Worm (Caenorhabditis elegans) whole organism, young adult: ENCODE results near the gene srx-112.
A peak's percentile ranks its signal among the peaks of the same experiment; 100 is the strongest.

Source experiments
- B0019.2 ChIP-seq: fragments of 200-800 bp; sonication (Bioruptor generic); conservative IDR thresholded peaks from 2 replicates; pipeline ENCODE4 v1.3.6; 2022; ENCODE audit warnings: missing genetic modification reagents, missing genetic modification characterization, missing compliant biosample characterization
- B0035.1 ChIP-seq: sonication (generic microtip); optimal IDR thresholded peaks from 2 replicates; lab custom pipeline; 2016; ENCODE audit warnings: missing genetic modification characterization, mild to moderate bottlenecking, missing compliant biosample characterization, missing genotype, missing genetic modification reagents
- D2030.7 ChIP-seq: fragments of 200-800 bp; sonication (Bioruptor generic); IDR thresholded peaks from 2 replicates; pipeline ENCODE4 v1.3.6; 2022; ENCODE audit warnings: missing genetic modification reagents, missing genetic modification characterization, missing compliant biosample characterization
- F10E7.11 ChIP-seq: sonication (generic microtip); optimal IDR thresholded peaks from 2 replicates; lab custom pipeline; 2017; ENCODE audit warnings: mild to moderate bottlenecking, missing genetic modification characterization, moderate library complexity, missing compliant biosample characterization
- F22D6.2 ChIP-seq: sonication (generic microtip); optimal IDR thresholded peaks from 2 replicates; lab custom pipeline; 2016; ENCODE audit warnings: mild to moderate bottlenecking, missing genetic modification characterization, missing compliant biosample characterization
- F33H1.4 ChIP-seq: fragments of 200-800 bp; sonication (Bioruptor generic); IDR thresholded peaks from 2 replicates; pipeline ENCODE4 v1.3.6; 2022; ENCODE audit warnings: missing genetic modification reagents, missing genetic modification characterization, missing compliant biosample characterization
- F37B4.10 ChIP-seq: fragments of 200-800 bp; sonication (Bioruptor generic); IDR thresholded peaks from 2 replicates; pipeline ENCODE4 v1.3.6; 2022; ENCODE audit warnings: missing genetic modification characterization, missing compliant biosample characterization
- F52B5.7 ChIP-seq: sonication (generic microtip); optimal IDR thresholded peaks from 2 replicates; lab custom pipeline; 2016; ENCODE audit warnings: mild to moderate bottlenecking, missing genetic modification characterization, missing compliant biosample characterization
- F57C9.4 ChIP-seq: sonication (generic microtip); optimal IDR thresholded peaks from 2 replicates; lab custom pipeline; 2017; ENCODE audit warnings: mild to moderate bottlenecking, missing genetic modification characterization, missing compliant biosample characterization
- Y56A3A.18 ChIP-seq: fragments of 200-800 bp; sonication (Bioruptor generic); IDR thresholded peaks from 2 replicates; pipeline ENCODE4 v1.3.6; 2022; ENCODE audit warnings: missing genetic modification reagents, missing genetic modification characterization, missing compliant biosample characterization
- ZK185.1 ChIP-seq: sonication (generic microtip); optimal IDR thresholded peaks from 2 replicates; lab custom pipeline; 2016; ENCODE audit warnings: mild to moderate bottlenecking, missing genetic modification characterization, missing compliant biosample characterization; ENCODE audit not compliant: poor library complexity, severe bottlenecking
- aptf-2 ChIP-seq: fragments of 200-800 bp; sonication (Bioruptor generic); conservative IDR thresholded peaks from 2 replicates; pipeline ENCODE4 v1.3.6; 2022; ENCODE audit warnings: missing genetic modification reagents, missing genetic modification characterization, missing compliant biosample characterization
- atf-7 ChIP-seq: sonication (generic microtip); optimal IDR thresholded peaks from 2 replicates; lab custom pipeline; 2017; ENCODE audit warnings: mild to moderate bottlenecking, missing genetic modification characterization, missing compliant biosample characterization
- attf-5 ChIP-seq: fragments of 200-800 bp; sonication (Bioruptor generic); optimal IDR thresholded peaks from 2 replicates; lab custom pipeline; 2018; ENCODE audit warnings: mild to moderate bottlenecking, missing genetic modification characterization, missing compliant biosample characterization
- bed-1 ChIP-seq: fragments of 200-800 bp; sonication (Bioruptor generic); IDR thresholded peaks from 2 replicates; pipeline ENCODE4 v1.3.6; 2022; ENCODE audit warnings: missing genetic modification reagents, missing genetic modification characterization, missing compliant biosample characterization
- bed-2 ChIP-seq: fragments of 200-800 bp; sonication (Bioruptor generic); IDR thresholded peaks from 2 replicates; pipeline ENCODE4 v1.3.6; 2022; ENCODE audit warnings: missing genetic modification reagents, missing genetic modification characterization, missing compliant biosample characterization
- ccch-3 ChIP-seq: fragments of 200-800 bp; sonication (Bioruptor generic); optimal IDR thresholded peaks from 2 replicates; lab custom pipeline; 2018; ENCODE audit warnings: mild to moderate bottlenecking, missing genetic modification characterization, missing compliant biosample characterization
- ceh-91 ChIP-seq: fragments of 200-800 bp; sonication (Bioruptor generic); IDR thresholded peaks from 2 replicates; pipeline ENCODE4 v1.3.6; 2022; ENCODE audit warnings: missing genetic modification reagents, missing genetic modification characterization, missing compliant biosample characterization
- die-1 ChIP-seq: sonication (generic microtip); optimal IDR thresholded peaks from 2 replicates; lab custom pipeline; 2016; ENCODE audit warnings: missing genotype, mild to moderate bottlenecking, missing genetic modification characterization, missing compliant biosample characterization
- dpl-1 ChIP-seq: fragments of 150-350 bp; optimal IDR thresholded peaks from 2 replicates; lab custom pipeline; 2014; ENCODE audit warnings: missing biosample characterization, missing genetic modification reagents, missing genetic modification characterization
- egl-18 ChIP-seq: fragments of 200-800 bp; sonication (Bioruptor generic); IDR thresholded peaks from 2 replicates; pipeline ENCODE4 v1.3.6; 2022; ENCODE audit warnings: missing genetic modification reagents, missing genetic modification characterization, missing compliant biosample characterization
- egrh-3 ChIP-seq: fragments of 200-800 bp; sonication (Bioruptor generic); IDR thresholded peaks from 2 replicates; pipeline ENCODE4 v1.3.6; 2022; ENCODE audit warnings: missing genetic modification reagents, missing genetic modification characterization, missing compliant biosample characterization
- him-1 ChIP-seq: sonication (generic microtip); optimal IDR thresholded peaks from 2 replicates; lab custom pipeline; 2016; ENCODE audit warnings: missing genotype, missing genetic modification reagents, missing genetic modification characterization, missing compliant biosample characterization
- let-526 ChIP-seq: fragments of 200-800 bp; sonication (Bioruptor generic); IDR thresholded peaks from 2 replicates; pipeline ENCODE4 v1.3.6; 2022; ENCODE audit warnings: missing genetic modification reagents, missing genetic modification characterization, missing compliant biosample characterization
- lsl-1 ChIP-seq: fragments of 200-800 bp; sonication (Bioruptor generic); optimal IDR thresholded peaks from 2 replicates; lab custom pipeline; 2018; ENCODE audit warnings: mild to moderate bottlenecking, missing genetic modification characterization, moderate library complexity, missing compliant biosample characterization
- madf-6 ChIP-seq: fragments of 200-800 bp; sonication (Bioruptor generic); IDR thresholded peaks from 2 replicates; pipeline ENCODE4 v1.3.6; 2022; ENCODE audit warnings: missing genetic modification reagents, missing genetic modification characterization, missing compliant biosample characterization
- madf-8 ChIP-seq: fragments of 200-800 bp; sonication (Bioruptor generic); conservative IDR thresholded peaks from 2 replicates; pipeline ENCODE4 v1.3.6; 2022; ENCODE audit warnings: missing genetic modification reagents, missing genetic modification characterization, missing compliant biosample characterization
- mel-28 ChIP-seq: sonication (generic microtip); optimal IDR thresholded peaks from 2 replicates; lab custom pipeline; 2016; ENCODE audit warnings: borderline replicate concordance, mild to moderate bottlenecking, missing genetic modification characterization, missing compliant biosample characterization
- mes-4 ChIP-seq: sonication (generic microtip); optimal IDR thresholded peaks from 2 replicates; lab custom pipeline; 2016; ENCODE audit warnings: missing genotype, missing genetic modification characterization, missing compliant biosample characterization
- mxl-1 ChIP-seq: sonication (generic microtip); optimal IDR thresholded peaks from 2 replicates; lab custom pipeline; 2016; ENCODE audit warnings: missing genetic modification characterization, missing compliant biosample characterization
- nfya-1 ChIP-seq: sonication (generic microtip); optimal IDR thresholded peaks from 2 replicates; lab custom pipeline; 2017; ENCODE audit warnings: antibody characterized with exemption, missing compliant biosample characterization, missing genetic modification characterization, borderline replicate concordance; ENCODE audit not compliant: insufficient read depth
- nfya-2 ChIP-seq: fragments of 200-800 bp; sonication (Bioruptor generic); IDR thresholded peaks from 2 replicates; pipeline ENCODE4 v1.3.6; 2022; ENCODE audit warnings: missing genetic modification reagents, missing genetic modification characterization, missing compliant biosample characterization
- nhr-120 ChIP-seq: fragments of 200-800 bp; sonication (Bioruptor generic); IDR thresholded peaks from 2 replicates; pipeline ENCODE4 v1.3.6; 2022; ENCODE audit warnings: missing genetic modification characterization, missing compliant biosample characterization
- rec-8 ChIP-seq, 2 experiments: sonication (generic microtip); optimal IDR thresholded peaks; 2 replicates each; lab custom pipeline; 2016; ENCODE audit warnings: mild to moderate bottlenecking in 2 of 2, missing genetic modification characterization in 2 of 2, missing genetic modification reagents in 2 of 2, missing genotype in 2 of 2, missing biosample characterization in 1 of 2, missing compliant biosample characterization in 1 of 2, moderate library complexity in 1 of 2
- rpc-1 ChIP-seq, 2 experiments: fragments of 150-350 bp in 1 of 2; sonication (generic microtip) in 1 of 2; optimal IDR thresholded peaks; 2 replicates each; lab custom pipeline; 2014 to 2018; ENCODE audit warnings: missing biosample characterization in 1 of 2, missing genetic modification characterization in 1 of 2, missing genetic modification reagents in 1 of 2, missing genotype in 1 of 2
- sdz-38 ChIP-seq: sonication (generic microtip); optimal IDR thresholded peaks from 2 replicates; lab custom pipeline; 2016; ENCODE audit warnings: missing genotype, missing genetic modification characterization, missing compliant biosample characterization
- sea-2 ChIP-seq: fragments of 200-800 bp; sonication (Bioruptor generic); IDR thresholded peaks from 2 replicates; pipeline ENCODE4 v1.3.6; 2022; ENCODE audit warnings: missing genetic modification characterization, missing compliant biosample characterization
- snpc-1.3 ChIP-seq: sonication (generic microtip); optimal IDR thresholded peaks from 2 replicates; lab custom pipeline; 2017; ENCODE audit warnings: missing genetic modification characterization, mild to moderate bottlenecking, missing compliant biosample characterization, antibody characterized with exemption, moderate library complexity, missing genotype, missing genetic modification reagents; ENCODE audit not compliant: insufficient read depth
- somi-1 ChIP-seq: fragments of 200-800 bp; sonication (Bioruptor generic); optimal IDR thresholded peaks from 2 replicates; lab custom pipeline; 2018; ENCODE audit warnings: mild to moderate bottlenecking, missing genetic modification characterization, missing compliant biosample characterization
- tbx-9 ChIP-seq: sonication (generic microtip); optimal IDR thresholded peaks from 2 replicates; lab custom pipeline; 2016; ENCODE audit warnings: borderline replicate concordance, missing genetic modification characterization, inconsistent platforms, missing compliant biosample characterization
- tlf-1 ChIP-seq: fragments of 200-800 bp; sonication (Bioruptor generic); optimal IDR thresholded peaks from 2 replicates; lab custom pipeline; 2018; ENCODE audit warnings: mild to moderate bottlenecking, missing genetic modification characterization, missing compliant biosample characterization
- unc-130 ChIP-seq: sonication (generic microtip); optimal IDR thresholded peaks from 2 replicates; lab custom pipeline; 2016; ENCODE audit warnings: missing genetic modification reagents, missing genetic modification characterization, missing compliant biosample characterization
- xnd-1 ChIP-seq: sonication (generic microtip); optimal IDR thresholded peaks from 2 replicates; lab custom pipeline; 2016; ENCODE audit warnings: missing genotype, missing genetic modification reagents, missing genetic modification characterization, missing compliant biosample characterization
- zim-3 ChIP-seq: sonication (generic microtip); optimal IDR thresholded peaks from 2 replicates; lab custom pipeline; 2017; ENCODE audit warnings: mild to moderate bottlenecking, missing genetic modification characterization, moderate library complexity, missing compliant biosample characterization
- ztf-18 ChIP-seq: sonication (generic microtip); optimal IDR thresholded peaks from 2 replicates; lab custom pipeline; 2016; ENCODE audit warnings: missing genotype, mild to moderate bottlenecking, missing genetic modification characterization, missing compliant biosample characterization
- ztf-25 ChIP-seq: fragments of 200-800 bp; sonication (Bioruptor generic); IDR thresholded peaks from 2 replicates; pipeline ENCODE4 v1.3.6; 2022; ENCODE audit warnings: missing genetic modification reagents, missing genetic modification characterization, missing compliant biosample characterization

The srx-112 gene

DNA sequence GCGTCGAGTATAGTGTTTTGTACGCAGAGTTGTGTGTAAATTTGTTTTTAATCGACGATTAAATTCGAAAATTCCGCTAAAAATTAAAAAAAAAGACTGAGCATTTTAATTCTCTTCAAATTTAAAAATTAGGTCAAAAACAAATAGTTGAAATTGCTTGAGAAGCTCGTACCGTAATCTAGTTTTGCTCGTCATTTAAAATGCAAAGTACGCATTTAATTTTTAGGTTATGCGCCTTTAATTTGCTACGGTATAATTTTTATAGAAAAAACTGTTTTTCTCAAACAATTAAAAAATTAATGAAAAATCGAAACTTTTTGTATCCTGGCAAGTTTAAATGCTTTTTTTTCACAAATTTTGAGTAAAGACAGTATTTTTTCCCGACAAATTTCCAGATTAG, 44.3 kb upstream of the srx-112 start:
- TF ChIP-seq snpc-1.3 (tag; lab: Kevin White, UChicago) (peak; percentile 12), D2030.7 (GFP tag; lab: Robert Waterston, UW) (peak; percentile 32; the same call in 1 of the 2 replicates), F33H1.4 (GFP tag; lab: Robert Waterston, UW) (peak; percentile 52), lsl-1 (GFP tag; lab: Kevin White, UChicago) (peak; percentile 95), ztf-25 (no peak), him-1 (tag; lab: Kevin White, UChicago) (peak; percentile 33), madf-8 (peak; percentile 79), xnd-1 (tag; lab: Kevin White, UChicago) (peak; percentile 98), egrh-3 (GFP tag; lab: Robert Waterston, UW) (no peak), rpc-1 (optimal IDR thresholded peaks at IDR 0.05; lab: Kevin White, UChicago) (no peak), rpc-1 (tag; optimal IDR thresholded peaks at IDR 0.05; lab: Kevin White, UChicago) (no peak), madf-6 (GFP tag; lab: Robert Waterston, UW) (peak; percentile 93), ceh-91 (GFP tag; lab: Robert Waterston, UW) (peak; percentile 61; the same call in 1 of the 2 replicates)
- TF ChIP-seq, all 124 proteins: peak for 9

DNA sequence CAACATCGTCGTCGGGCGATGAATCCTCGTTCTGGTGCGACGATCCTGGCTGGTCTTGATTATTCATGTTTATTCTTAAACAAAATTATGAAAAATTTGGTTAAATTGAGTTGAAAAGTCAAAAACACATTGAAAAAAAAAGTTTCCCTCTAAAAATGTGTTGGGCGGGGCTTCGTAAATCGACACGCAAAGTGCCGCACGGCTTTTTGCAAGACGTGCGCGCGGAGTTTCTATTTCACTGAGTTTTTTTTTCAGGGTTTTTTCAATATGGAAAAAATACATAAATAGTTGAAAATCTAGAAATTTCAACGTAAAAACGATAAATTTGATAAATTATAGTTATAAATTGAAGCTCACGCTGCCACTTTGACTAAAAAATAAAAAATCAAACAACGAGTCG, 43.7 kb upstream of the srx-112 start, which contains the start of gene F54D10.5:
Gene F54D10.5, minus strand, starts transcription at position 74 of the 400 bp plus-strand sequence.
- TF ChIP-seq nfya-2 (GFP tag; lab: Robert Waterston, UW): no peak
- no peak for TF ChIP-seq lsl-1 (GFP tag; lab: Kevin White, UChicago)
- no peak for TF ChIP-seq B0019.2 (GFP tag; lab: Robert Waterston, UW)
- no peak for TF ChIP-seq F57C9.4
- no peak for TF ChIP-seq ztf-18 (tag; lab: Kevin White, UChicago)
- no peak for TF ChIP-seq Y56A3A.18 (GFP tag; lab: Robert Waterston, UW)
- TF ChIP-seq dpl-1 (GFP tag; lab: Kevin White, UChicago): peak; percentile 71
- TF ChIP-seq unc-130 (GFP tag; lab: Kevin White, UChicago): no peak
- no peak for TF ChIP-seq rec-8 (tag; optimal IDR thresholded peaks at IDR 0.05; lab: Kevin White, UChicago)
- no peak for TF ChIP-seq tlf-1
- TF ChIP-seq atf-7 (tag; lab: Kevin White, UChicago): no peak
- TF ChIP-seq F22D6.2 (tag; lab: Kevin White, UChicago): no peak
- no peak for TF ChIP-seq sea-2 (GFP tag; lab: Robert Waterston, UW)
- no peak for TF ChIP-seq ccch-3 (GFP tag; lab: Kevin White, UChicago)
- TF ChIP-seq die-1 (tag; lab: Kevin White, UChicago): no peak
- no peak for TF ChIP-seq F52B5.7 (tag; lab: Kevin White, UChicago)
- TF ChIP-seq F10E7.11 (tag; lab: Kevin White, UChicago): no peak
- TF ChIP-seq mes-4 (tag; lab: Kevin White, UChicago): no peak
- peak; percentile 63; the same call in 1 of the 2 replicates for TF ChIP-seq madf-6 (GFP tag; lab: Robert Waterston, UW)
- no peak for TF ChIP-seq egl-18 (GFP tag; lab: Robert Waterston, UW)
- TF ChIP-seq attf-5 (GFP tag; lab: Kevin White, UChicago): peak; percentile 25
- peak; percentile 25 for TF ChIP-seq rpc-1 (optimal IDR thresholded peaks at IDR 0.05; lab: Kevin White, UChicago)
- TF ChIP-seq rpc-1 (tag; optimal IDR thresholded peaks at IDR 0.05; lab: Kevin White, UChicago): no peak
- TF ChIP-seq ZK185.1 (tag; lab: Kevin White, UChicago): no peak
- no peak for TF ChIP-seq him-1 (tag; lab: Kevin White, UChicago)
- TF ChIP-seq bed-2 (GFP tag; lab: Robert Waterston, UW): no peak
- no peak for TF ChIP-seq zim-3
- no peak for TF ChIP-seq B0035.1
- no peak for TF ChIP-seq mxl-1 (tag; lab: Kevin White, UChicago)
- TF ChIP-seq nfya-1 (tag; lab: Kevin White, UChicago): no peak
- 0 out of 2 replicates have a peak, but pooled peaks have one; percentile 33 for TF ChIP-seq D2030.7 (GFP tag; lab: Robert Waterston, UW)
- TF ChIP-seq bed-1 (GFP tag; lab: Robert Waterston, UW): no peak
- no peak for TF ChIP-seq somi-1 (GFP tag; lab: Kevin White, UChicago)
- no peak for TF ChIP-seq mel-28
- no peak for TF ChIP-seq F37B4.10 (GFP tag; lab: Robert Waterston, UW)
- TF ChIP-seq aptf-2 (GFP tag; lab: Robert Waterston, UW): no peak
- TF ChIP-seq tbx-9: no peak
- no peak for TF ChIP-seq nhr-120 (GFP tag; lab: Robert Waterston, UW)
- no peak for TF ChIP-seq let-526
- TF ChIP-seq sdz-38: no peak
